Worm (Caenorhabditis elegans): ENCODE results near the gene F12A10.6.

- TF ChIP-seq nhr-28 (tag; optimal IDR thresholded peaks at IDR 0.05), result no peak
- no peak for TF ChIP-seq pqm-1 (tag; optimal IDR thresholded peaks at IDR 0.05)
- TF ChIP-seq unc-62 (GFP tag; optimal IDR thresholded peaks at IDR 0.05), result no peak
- TF ChIP-seq nhr-12 (tag; optimal IDR thresholded peaks at IDR 0.05), result no peak
- TF ChIP-seq egl-5 (tag; optimal IDR thresholded peaks at IDR 0.05), result no peak
- no peak for TF ChIP-seq tbx-2 (tag; optimal IDR thresholded peaks at IDR 0.05)
Measured at ce11 chrII:5496375-5496774, 2.1 kb upstream of the F12A10.6 start, which contains the start of gene F12A10.1.

Data from whole organism, L3 larva.